Fruit fly (Drosophila melanogaster): Measurements from ENCODE around the gene repo.

- no peak for TF ChIP-seq CG8478 (optimal IDR thresholded peaks at IDR 0.05)
- TF ChIP-seq CTCF (optimal IDR thresholded peaks at IDR 0.05) = no peak
Measured at dm6 chr3R:18223434-18223833, 12.6 kb upstream of the repo start, which contains the start of the genes mTerf5 and Non3.

All from S2 (cell line).